Fruit fly (Drosophila melanogaster) S2 (cell line): ENCODE measurements around the gene Task7.

Source experiments
- CG8478 ChIP-seq: fragments of >200 bp; optimal IDR thresholded peaks from 2 replicates; lab custom pipeline; 2018
- CTCF ChIP-seq, 2 experiments: fragments of >200 bp; optimal IDR thresholded peaks; 2 replicates each; lab custom pipeline; 2018

DNA sequence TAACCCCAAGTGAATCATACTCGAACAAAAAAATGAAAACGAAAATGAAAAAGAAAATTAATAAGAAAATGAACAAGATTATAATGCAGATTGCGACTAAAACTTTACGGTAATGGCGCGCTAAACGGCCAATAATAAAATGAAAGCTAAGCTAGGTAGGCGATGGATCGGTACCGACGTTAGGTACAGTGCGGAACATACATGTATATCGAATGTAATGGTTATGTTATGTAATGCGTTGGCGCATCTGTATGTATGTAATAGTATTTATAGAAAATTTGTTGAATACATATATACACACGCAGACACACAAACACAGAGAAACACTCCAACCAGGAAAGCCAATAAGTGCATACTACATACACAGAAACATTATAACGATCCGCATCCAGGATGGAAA is 42.9 kb upstream of the Task7 start:
- no peak for TF ChIP-seq CTCF (optimal IDR thresholded peaks at IDR 0.05; lab: Kevin White, UChicago)
- TF ChIP-seq CG8478 (lab: Kevin White, UChicago): no peak
